Worm (Caenorhabditis elegans) whole organism, young adult: Measurements from ENCODE around the gene srsx-40.

Source experiments
- T07F8.4 ChIP-seq: sonication (generic microtip); optimal IDR thresholded peaks from 2 replicates; lab custom pipeline; 2016; ENCODE audit warnings: mild to moderate bottlenecking, missing genetic modification characterization, moderate library complexity, missing compliant biosample characterization
- atf-7 ChIP-seq: sonication (generic microtip); optimal IDR thresholded peaks from 2 replicates; lab custom pipeline; 2017; ENCODE audit warnings: mild to moderate bottlenecking, missing genetic modification characterization, missing compliant biosample characterization
- attf-5 ChIP-seq: fragments of 200-800 bp; sonication (Bioruptor generic); optimal IDR thresholded peaks from 2 replicates; lab custom pipeline; 2018; ENCODE audit warnings: mild to moderate bottlenecking, missing genetic modification characterization, missing compliant biosample characterization
- ets-4 ChIP-seq: fragments of 200-800 bp; sonication (Bioruptor generic); optimal IDR thresholded peaks from 2 replicates; lab custom pipeline; 2018; ENCODE audit warnings: mild to moderate bottlenecking, missing genetic modification characterization, missing compliant biosample characterization
- lsy-27 ChIP-seq: sonication (generic microtip); optimal IDR thresholded peaks from 2 replicates; lab custom pipeline; 2017; ENCODE audit warnings: missing genetic modification characterization, mild to moderate bottlenecking, missing compliant biosample characterization, antibody characterized with exemption, missing genotype, borderline replicate concordance; ENCODE audit not compliant: insufficient read depth
- mel-28 ChIP-seq: sonication (generic microtip); optimal IDR thresholded peaks from 2 replicates; lab custom pipeline; 2016; ENCODE audit warnings: borderline replicate concordance, mild to moderate bottlenecking, missing genetic modification characterization, missing compliant biosample characterization
- nfyb-1 ChIP-seq: fragments of 200-800 bp; sonication (Bioruptor generic); IDR thresholded peaks from 2 replicates; pipeline ENCODE4 v1.3.6; 2022; ENCODE audit warnings: missing genetic modification reagents, missing genetic modification characterization, missing compliant biosample characterization
- rpc-1 ChIP-seq, 2 experiments: fragments of 150-350 bp in 1 of 2; sonication (generic microtip) in 1 of 2; optimal IDR thresholded peaks; 2 replicates each; lab custom pipeline; 2014 to 2018; ENCODE audit warnings: missing biosample characterization in 1 of 2, missing genetic modification characterization in 1 of 2, missing genetic modification reagents in 1 of 2, missing genotype in 1 of 2
- snpc-4 ChIP-seq, 5 experiments: fragments of 150-350 bp in 1 of 5; sonication (generic microtip) in 4 of 5; optimal IDR thresholded peaks; 2 replicates each; lab custom pipeline; 2014 to 2018; ENCODE audit warnings: missing genetic modification characterization in 5 of 5, missing biosample characterization in 3 of 5, antibody characterized with exemption in 2 of 5, mild to moderate bottlenecking in 2 of 5, missing compliant biosample characterization in 2 of 5, missing genotype in 2 of 5, moderate library complexity in 2 of 5, missing genetic modification reagents in 1 of 5

- TF ChIP-seq ets-4 (GFP tag; lab: Kevin White, UChicago) (no peak), atf-7 (tag; lab: Kevin White, UChicago) (no peak), T07F8.4 (tag; lab: Kevin White, UChicago) (no peak), nfyb-1 (no peak), mel-28 (tag; lab: Kevin White, UChicago) (no peak), lsy-27 (no peak), snpc-4 (GFP tag; optimal IDR thresholded peaks at IDR 0.05; lab: Kevin White, UChicago) (no peak), snpc-4 (tag; optimal IDR thresholded peaks at IDR 0.05; lab: Kevin White, UChicago) (no peak), attf-5 (GFP tag; lab: Kevin White, UChicago) (no peak), rpc-1 (optimal IDR thresholded peaks at IDR 0.05; lab: Kevin White, UChicago) (no peak), rpc-1 (tag; optimal IDR thresholded peaks at IDR 0.05; lab: Kevin White, UChicago) (no peak)
These were observed 43.7 kb upstream of the srsx-40 start for ce11 chrV:7747132-7747531.
